Worm (Caenorhabditis elegans): ENCODE measurements around the gene Y57E12AL.6.
A peak's percentile ranks its signal among the peaks of the same experiment; 100 is the strongest.

ce11 chrV:7084612-7085139 is 24.4 kb upstream of the Y57E12AL.6 start, which contains the start of gene mys-1:
- TF ChIP-seq nhr-12 (tag; optimal IDR thresholded peaks at IDR 0.05) (no peak), elt-2 (tag; optimal IDR thresholded peaks at IDR 0.05) (no peak), blmp-1 (tag; optimal IDR thresholded peaks at IDR 0.05) (no peak), nhr-85 (tag) (peak; percentile 88), elt-3 (tag; optimal IDR thresholded peaks at IDR 0.05) (no peak)
